Worm (Caenorhabditis elegans) whole organism, young adult: ENCODE measurements around the gene Y66D12A.19.
A peak's percentile ranks its signal among the peaks of the same experiment; 100 is the strongest.

ENCODE experiments used
- hlh-12 ChIP-seq: sonication (generic microtip); optimal IDR thresholded peaks from 2 replicates; lab custom pipeline; 2016; ENCODE audit warnings: missing genetic modification characterization, missing compliant biosample characterization
- snpc-3.4 ChIP-seq: sonication (generic microtip); optimal IDR thresholded peaks from 2 replicates; lab custom pipeline; 2017; ENCODE audit warnings: missing genetic modification characterization, mild to moderate bottlenecking, missing compliant biosample characterization, antibody characterized with exemption, moderate library complexity, missing genotype, missing genetic modification reagents

ce11 chrIII:11524073-11524472, 15.2 kb downstream of the Y66D12A.19 start:
- TF ChIP-seq hlh-12 (tag; lab: Kevin White, UChicago), result no peak
- TF ChIP-seq snpc-3.4 (tag; lab: Kevin White, UChicago), result peak; percentile 31
